Worm (Caenorhabditis elegans) whole organism, early embryonic: ENCODE measurements around the gene srh-219.

ENCODE experiments used
- flt-1 ChIP-seq: fragments of 200-800 bp; sonication (Bioruptor generic); IDR thresholded peaks from 2 replicates; pipeline ENCODE4 v1.3.6; 2022; ENCODE audit warnings: missing genetic modification characterization, missing compliant biosample characterization
- hmbx-1 ChIP-seq: sonication (generic microtip); optimal IDR thresholded peaks from 2 replicates; lab custom pipeline; 2016; ENCODE audit warnings: mild to moderate bottlenecking, missing genetic modification characterization, missing compliant biosample characterization

- TF ChIP-seq hmbx-1: no peak
- TF ChIP-seq flt-1 (GFP tag; lab: Robert Waterston, UW): no peak
Measured at ce11 chrV:15533864-15534263, 38.6 kb downstream of the srh-219 start, which contains the start of gene F21A3.2.
